Fruit fly (Drosophila melanogaster): ENCODE measurements around the gene Bre1.
A peak's percentile ranks its signal among the peaks of the same experiment; 100 is the strongest.

Gene Bre1

dm6 chr3L:5789663-5790062 lies 4.3 kb downstream of the Bre1 start (continued):
- TF ChIP-seq NC2α (GFP tag; optimal IDR thresholded peaks at IDR 0.05) (no peak), CrebB (tag; optimal IDR thresholded peaks at IDR 0.05) (no peak), crp (GFP tag; optimal IDR thresholded peaks at IDR 0.05) (no peak), CG13287 (GFP tag; IDR thresholded peaks at IDR 0.05; ENCODE audit: partially characterized antibody) (peak; percentile 48; the same call in 1 of the 2 replicates), Dfd (GFP tag; optimal IDR thresholded peaks at IDR 0.05) (no peak), ERR (GFP tag; optimal IDR thresholded peaks at IDR 0.05) (peak; percentile 33), row (GFP tag; IDR thresholded peaks at IDR 0.05) (peak; percentile 20; the same call in 1 of the 3 replicates), zf30C (GFP tag; optimal IDR thresholded peaks at IDR 0.05) (no peak), Max (GFP tag; optimal IDR thresholded peaks at IDR 0.05) (peak; percentile 11), Elba2 (GFP tag; optimal IDR thresholded peaks at IDR 0.05) (no peak), CG11093 (GFP tag; IDR thresholded peaks at IDR 0.05) (no peak), crc (GFP tag; optimal IDR thresholded peaks at IDR 0.05) (peak; percentile 4), CG11398 (GFP tag; optimal IDR thresholded peaks at IDR 0.05) (no peak), ind (GFP tag; optimal IDR thresholded peaks at IDR 0.05) (peak; percentile 35), Fer2 (tag; optimal IDR thresholded peaks at IDR 0.05) (no peak), tin (GFP tag; optimal IDR thresholded peaks at IDR 0.05) (peak; percentile 35), CG7928 (GFP tag; optimal IDR thresholded peaks at IDR 0.05) (no peak), mam (GFP tag; optimal IDR thresholded peaks at IDR 0.05) (peak; percentile 39), CG10267 (tag; optimal IDR thresholded peaks at IDR 0.05) (peak; percentile 42), HLH4C (GFP tag; IDR thresholded peaks at IDR 0.05; ENCODE audit: partially characterized antibody) (no peak), Dp (GFP tag; optimal IDR thresholded peaks at IDR 0.05) (peak; percentile 93), Rfx (GFP tag; IDR thresholded peaks at IDR 0.05) (peak; percentile 36), Dll (GFP tag; IDR thresholded peaks at IDR 0.05; ENCODE audit: partially characterized antibody) (peak; percentile 38; the same call in 1 of the 4 replicates), dati (GFP tag; IDR thresholded peaks at IDR 0.05) (no peak), Bteb2 (GFP tag; optimal IDR thresholded peaks at IDR 0.05) (peak; percentile 13), CG30431 (GFP tag; optimal IDR thresholded peaks at IDR 0.05) (no peak), B-H2 (GFP tag; optimal IDR thresholded peaks at IDR 0.05) (peak; percentile 41), sob (GFP tag; IDR thresholded peaks at IDR 0.05) (peak; percentile 6; the same call in 1 of the 2 replicates), tio (GFP tag; optimal IDR thresholded peaks at IDR 0.05) (no peak), CG10979 (tag; optimal IDR thresholded peaks at IDR 0.05) (peak; percentile 16), CG14860 (GFP tag; IDR thresholded peaks at IDR 0.05; ENCODE audit: partially characterized antibody) (no peak), ara (GFP tag; IDR thresholded peaks at IDR 0.05) (no peak), Pdp1 (GFP tag; optimal IDR thresholded peaks at IDR 0.05) (peak; percentile 31 to 43), wek (GFP tag; optimal IDR thresholded peaks at IDR 0.05) (no peak), CG10959 (GFP tag; IDR thresholded peaks at IDR 0.05) (no peak), pzg (GFP tag; optimal IDR thresholded peaks at IDR 0.05) (peak; percentile 66), CG18262 (tag; optimal IDR thresholded peaks at IDR 0.05) (peak; percentile 22), Trl (optimal IDR thresholded peaks at IDR 0.05) (no peak), Trl (GFP tag; optimal IDR thresholded peaks at IDR 0.05) (no peak), NfI (GFP tag; optimal IDR thresholded peaks at IDR 0.05) (peak; percentile 6), bbx (GFP tag; IDR thresholded peaks at IDR 0.05; ENCODE audit: partially characterized antibody) (no peak), CG32772 (GFP tag; IDR thresholded peaks at IDR 0.05) (no peak), CG8290 (GFP tag; optimal IDR thresholded peaks at IDR 0.05) (no peak), CG8290 (tag; optimal IDR thresholded peaks at IDR 0.05) (peak in 1 of 2 experiments; percentile 62), NK7.1 (GFP tag; optimal IDR thresholded peaks at IDR 0.05) (no peak), phol (tag; optimal IDR thresholded peaks at IDR 0.05) (peak; percentile 35), CG34422 (GFP tag; IDR thresholded peaks at IDR 0.05) (no peak), CG10321 (GFP tag; IDR thresholded peaks at IDR 0.05) (no peak), ems (GFP tag; optimal IDR thresholded peaks at IDR 0.05) (peak; percentile 48), Oli (tag; optimal IDR thresholded peaks at IDR 0.05) (no peak), CG4854 (GFP tag; optimal IDR thresholded peaks at IDR 0.05) (peak; percentile 16)

Measured in whole organism, embryonic.